In the genomic region with DNA sequence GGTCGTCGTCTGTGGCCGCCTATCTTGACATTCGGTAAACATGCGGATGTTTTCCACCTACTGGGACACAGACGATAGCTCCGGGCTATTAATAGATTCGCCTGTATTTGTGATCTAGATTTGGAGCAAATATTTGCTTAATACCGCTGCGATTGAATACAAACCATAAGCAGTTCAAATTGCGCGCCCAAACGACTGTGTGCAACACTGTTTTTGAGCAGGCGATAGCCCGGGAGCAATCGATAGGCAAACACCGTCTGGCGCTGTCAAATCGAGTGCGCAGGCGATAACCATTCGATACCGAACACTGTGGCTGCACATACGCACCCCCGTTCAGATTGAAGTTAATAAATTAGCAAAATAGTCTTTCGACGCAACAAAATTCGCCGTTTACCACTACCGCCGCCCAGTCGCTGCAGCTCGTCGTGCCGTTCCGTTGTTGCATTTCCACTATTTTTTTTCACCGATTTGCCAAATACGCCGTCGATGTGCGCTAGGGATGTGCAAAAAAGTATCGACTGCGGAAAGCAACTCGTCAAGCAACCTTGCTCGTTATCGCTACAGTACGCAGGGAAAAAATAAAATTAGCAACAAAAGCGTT, we compare ENCODE assay signal across 1 fruit fly cellular context.
TF ChIP-seq lines count a peak whose summit lies in the region.

A gene (plus strand): TSS at position 293 of the 601 bp plus-strand sequence.

TF ChIP-seq in whole organism, embryonic, 481 proteins besides CTCF, POLR2A, EP300 and RAD21 (continued from another document and continues in another):
- TF ChIP-seq Dip2 (GFP tag; IDR thresholded peaks at IDR 0.05; lab: Robert Waterston, UW) (no peak), CkIIα-i1 (GFP tag; IDR thresholded peaks at IDR 0.05; lab: Robert Waterston, UW) (no peak), CG4707 (GFP tag; optimal IDR thresholded peaks at IDR 0.05; lab: Kevin White, UChicago) (no peak), CG13123 (GFP tag; optimal IDR thresholded peaks at IDR 0.05; lab: Kevin White, UChicago) (no peak), pnt (GFP tag; optimal IDR thresholded peaks at IDR 0.05; lab: Kevin White, UChicago) (no peak), ftz-f1 (GFP tag; optimal IDR thresholded peaks at IDR 0.05; lab: Kevin White, UChicago) (peak; percentile 81), CG17912 (GFP tag; optimal IDR thresholded peaks at IDR 0.05; lab: Kevin White, UChicago) (no peak), tin (GFP tag; optimal IDR thresholded peaks at IDR 0.05; lab: Kevin White, UChicago) (peak; percentile 25), run (tag; optimal IDR thresholded peaks at IDR 0.05; lab: Kevin White, UChicago) (no peak), CG10979 (tag; optimal IDR thresholded peaks at IDR 0.05; lab: Kevin White, UChicago) (peak; percentile 2), mld (GFP tag; IDR thresholded peaks at IDR 0.05; lab: Robert Waterston, UW; ENCODE audit: partially characterized antibody) (peak; percentile 95), Hr51 (GFP tag; optimal IDR thresholded peaks at IDR 0.05; lab: Kevin White, UChicago) (peak in 1 of 2 experiments; percentile 51), Bdp1 (GFP tag; optimal IDR thresholded peaks at IDR 0.05; lab: Kevin White, UChicago) (peak; percentile 65), da (GFP tag; optimal IDR thresholded peaks at IDR 0.05; lab: Kevin White, UChicago) (no peak), ewg (GFP tag; optimal IDR thresholded peaks at IDR 0.05; lab: Kevin White, UChicago) (peak; percentile 78), CG14860 (GFP tag; IDR thresholded peaks at IDR 0.05; lab: Robert Waterston, UW; ENCODE audit: partially characterized antibody) (peak; percentile 97), CG13624 (GFP tag; optimal IDR thresholded peaks at IDR 0.05; lab: Kevin White, UChicago) (peak; percentile 86), slou (GFP tag; optimal IDR thresholded peaks at IDR 0.05; lab: Kevin White, UChicago) (no peak), HLH3B (GFP tag; IDR thresholded peaks at IDR 0.05; lab: Robert Waterston, UW) (peak; percentile 43; the same call in 1 of the 2 replicates), Lpt (GFP tag; optimal IDR thresholded peaks at IDR 0.05; lab: Kevin White, UChicago) (no peak), hbn (GFP tag; IDR thresholded peaks at IDR 0.05; lab: Robert Waterston, UW; ENCODE audit: partially characterized antibody) (peak; percentile 93), CG8765 (GFP tag; IDR thresholded peaks at IDR 0.05; lab: Robert Waterston, UW) (0 out of 2 replicates have a peak, but pooled peaks have one; percentile 30), ci (GFP tag; IDR thresholded peaks at IDR 0.05; lab: Robert Waterston, UW) (peak; percentile 75; the same call in 2 of the 3 replicates), bab2 (GFP tag; optimal IDR thresholded peaks at IDR 0.05; lab: Kevin White, UChicago) (peak; percentile 24), CG2678 (tag; optimal IDR thresholded peaks at IDR 0.05; lab: Kevin White, UChicago) (no peak), CG12299 (tag; optimal IDR thresholded peaks at IDR 0.05; lab: Kevin White, UChicago) (no peak), bcd (GFP tag; optimal IDR thresholded peaks at IDR 0.05; lab: Kevin White, UChicago) (peak; percentile 55), pho (GFP tag; optimal IDR thresholded peaks at IDR 0.05; lab: Kevin White, UChicago) (peak; percentile 73), stwl (tag; optimal IDR thresholded peaks at IDR 0.05; lab: Kevin White, UChicago) (peak; percentile 89), NfI (GFP tag; optimal IDR thresholded peaks at IDR 0.05; lab: Kevin White, UChicago) (peak; percentile 46), Ada2b (GFP tag; IDR thresholded peaks at IDR 0.05; lab: Robert Waterston, UW) (no peak), CG31365 (tag; optimal IDR thresholded peaks at IDR 0.05; lab: Kevin White, UChicago) (no peak), sna (GFP tag; IDR thresholded peaks at IDR 0.05; lab: Robert Waterston, UW; ENCODE audit: partially characterized antibody) (peak; percentile 92), dmrt11E (tag; optimal IDR thresholded peaks at IDR 0.05; lab: Kevin White, UChicago) (peak; percentile 16), Opbp (GFP tag; IDR thresholded peaks at IDR 0.05; lab: Robert Waterston, UW; ENCODE audit: partially characterized antibody) (peak; percentile 95), CG6175 (GFP tag; IDR thresholded peaks at IDR 0.05; lab: Robert Waterston, UW) (0 out of 3 replicates have a peak, but pooled peaks have one; percentile 16), Hmr (GFP tag; optimal IDR thresholded peaks at IDR 0.05; lab: Kevin White, UChicago) (peak; percentile 59), CG15011 (GFP tag; optimal IDR thresholded peaks at IDR 0.05; lab: Kevin White, UChicago) (no peak), tna (GFP tag; IDR thresholded peaks at IDR 0.05; lab: Robert Waterston, UW; ENCODE audit: partially characterized antibody) (peak; percentile 95), dpn (GFP tag; optimal IDR thresholded peaks at IDR 0.05; lab: Kevin White, UChicago) (peak; percentile 56 to 61), Myb (GFP tag; optimal IDR thresholded peaks at IDR 0.05; lab: Kevin White, UChicago) (peak; percentile 40), sim (GFP tag; IDR thresholded peaks at IDR 0.05; lab: Robert Waterston, UW) (no peak), CG34376 (GFP tag; optimal IDR thresholded peaks at IDR 0.05; lab: Kevin White, UChicago) (no peak), CG18619 (GFP tag; optimal IDR thresholded peaks at IDR 0.05; lab: Kevin White, UChicago) (peak; percentile 40), CG16813 (GFP tag; IDR thresholded peaks at IDR 0.05; lab: Robert Waterston, UW; ENCODE audit: partially characterized antibody) (peak; percentile 97), cg (GFP tag; optimal IDR thresholded peaks at IDR 0.05; lab: Kevin White, UChicago) (no peak), CG10431 (GFP tag; optimal IDR thresholded peaks at IDR 0.05; lab: Kevin White, UChicago) (no peak), ash1 (GFP tag; optimal IDR thresholded peaks at IDR 0.05; lab: Kevin White, UChicago) (no peak), CG2202 (tag; optimal IDR thresholded peaks at IDR 0.05; lab: Kevin White, UChicago) (peak; percentile 24), cato (GFP tag; optimal IDR thresholded peaks at IDR 0.05; lab: Kevin White, UChicago; ENCODE audit: borderline replicate concordance) (no peak), vnd (GFP tag; IDR thresholded peaks at IDR 0.05; lab: Robert Waterston, UW; ENCODE audit: partially characterized antibody) (peak; percentile 96), CG3847 (GFP tag; IDR thresholded peaks at IDR 0.05; lab: Robert Waterston, UW) (peak; percentile 66), nerfin-1 (tag; optimal IDR thresholded peaks at IDR 0.05; lab: Kevin White, UChicago) (peak; percentile 7), Sry-δ (GFP tag; optimal IDR thresholded peaks at IDR 0.05; lab: Kevin White, UChicago) (peak; percentile 97), grau (tag; optimal IDR thresholded peaks at IDR 0.05; lab: Kevin White, UChicago) (peak; percentile 15), nmo (GFP tag; optimal IDR thresholded peaks at IDR 0.05; lab: Kevin White, UChicago) (peak; percentile 69), CG10267 (tag; optimal IDR thresholded peaks at IDR 0.05; lab: Kevin White, UChicago) (peak; percentile 96), unpg (GFP tag; optimal IDR thresholded peaks at IDR 0.05; lab: Kevin White, UChicago) (no peak), CrebB (tag; optimal IDR thresholded peaks at IDR 0.05; lab: Kevin White, UChicago) (peak; percentile 30), Awh (GFP tag; IDR thresholded peaks at IDR 0.05; lab: Robert Waterston, UW) (no peak), Vsx1 (GFP tag; optimal IDR thresholded peaks at IDR 0.05; lab: Kevin White, UChicago) (no peak), CG42726 (GFP tag; IDR thresholded peaks at IDR 0.05; lab: Robert Waterston, UW; ENCODE audit: partially characterized antibody) (peak; percentile 82), CG12942 (GFP tag; optimal IDR thresholded peaks at IDR 0.05; lab: Kevin White, UChicago) (peak; percentile 19), chinmo (GFP tag; IDR thresholded peaks at IDR 0.05; lab: Robert Waterston, UW; ENCODE audit: partially characterized antibody) (peak; percentile 95), CG2889 (GFP tag; IDR thresholded peaks at IDR 0.05; lab: Robert Waterston, UW) (no peak), CG8478 (optimal IDR thresholded peaks at IDR 0.05; lab: Kevin White, UChicago) (peak; percentile 52), cwo (GFP tag; optimal IDR thresholded peaks at IDR 0.05; lab: Kevin White, UChicago) (no peak), pum (GFP tag; optimal IDR thresholded peaks at IDR 0.05; lab: Kevin White, UChicago) (peak; percentile 19), CG3407 (GFP tag; optimal IDR thresholded peaks at IDR 0.05; lab: Kevin White, UChicago) (peak; percentile 8), CHES-1-like (GFP tag; optimal IDR thresholded peaks at IDR 0.05; lab: Kevin White, UChicago) (peak; percentile 68), gt (GFP tag; IDR thresholded peaks at IDR 0.05; lab: Robert Waterston, UW) (no peak), pb (GFP tag; optimal IDR thresholded peaks at IDR 0.05; lab: Kevin White, UChicago) (peak; percentile 54), CG11247 (GFP tag; IDR thresholded peaks at IDR 0.05; lab: Robert Waterston, UW) (0 out of 2 replicates have a peak, but pooled peaks have one; percentile 14), CG3065 (GFP tag; optimal IDR thresholded peaks at IDR 0.05; lab: Kevin White, UChicago) (peak; percentile 11), gfzf (GFP tag; optimal IDR thresholded peaks at IDR 0.05; lab: Kevin White, UChicago) (peak; percentile 21), onecut (GFP tag; IDR thresholded peaks at IDR 0.05; lab: Robert Waterston, UW) (peak; percentile 14; the same call in 1 of the 2 replicates), CG12769 (tag; optimal IDR thresholded peaks at IDR 0.05; lab: Kevin White, UChicago) (no peak), CoRest (tag; optimal IDR thresholded peaks at IDR 0.05; lab: Kevin White, UChicago) (peak; percentile 56), chm (GFP tag; IDR thresholded peaks at IDR 0.05; lab: Robert Waterston, UW) (no peak), CG18476 (GFP tag; optimal IDR thresholded peaks at IDR 0.05; lab: Kevin White, UChicago) (peak; percentile 19), CG8089 (GFP tag; optimal IDR thresholded peaks at IDR 0.05; lab: Kevin White, UChicago) (no peak), CG15073 (GFP tag; optimal IDR thresholded peaks at IDR 0.05; lab: Kevin White, UChicago) (no peak), danr (GFP tag; IDR thresholded peaks at IDR 0.05; lab: Robert Waterston, UW) (no peak), Bteb2 (GFP tag; optimal IDR thresholded peaks at IDR 0.05; lab: Kevin White, UChicago) (peak; percentile 24), fru (optimal IDR thresholded peaks at IDR 0.05; lab: Kevin White, UChicago) (no peak), Doc3 (GFP tag; IDR thresholded peaks at IDR 0.05; lab: Robert Waterston, UW; ENCODE audit: partially characterized antibody) (peak; percentile 83), Xbp1 (GFP tag; optimal IDR thresholded peaks at IDR 0.05; lab: Kevin White, UChicago) (peak; percentile 7), nau (GFP tag; optimal IDR thresholded peaks at IDR 0.05; lab: Kevin White, UChicago) (no peak), dm (GFP tag; optimal IDR thresholded peaks at IDR 0.05; lab: Kevin White, UChicago) (peak; percentile 70), CG1024 (GFP tag; IDR thresholded peaks at IDR 0.05; lab: Robert Waterston, UW) (no peak), CG12391 (tag; optimal IDR thresholded peaks at IDR 0.05; lab: Kevin White, UChicago) (peak; percentile 34), z (GFP tag; IDR thresholded peaks at IDR 0.05; lab: Robert Waterston, UW) (no peak), Six4 (GFP tag; optimal IDR thresholded peaks at IDR 0.05; lab: Kevin White, UChicago) (no peak), CG10959 (GFP tag; IDR thresholded peaks at IDR 0.05; lab: Robert Waterston, UW) (no peak), pzg (GFP tag; optimal IDR thresholded peaks at IDR 0.05; lab: Kevin White, UChicago) (peak; percentile 90), ro (GFP tag; IDR thresholded peaks at IDR 0.05; lab: Robert Waterston, UW) (no peak), Sox100B (GFP tag; optimal IDR thresholded peaks at IDR 0.05; lab: Kevin White, UChicago) (no peak), tx (GFP tag; optimal IDR thresholded peaks at IDR 0.05; lab: Kevin White, UChicago) (peak; percentile 17), mirr (GFP tag; optimal IDR thresholded peaks at IDR 0.05; lab: Kevin White, UChicago) (peak; percentile 22), pita (GFP tag; optimal IDR thresholded peaks at IDR 0.05; lab: Kevin White, UChicago) (no peak), lilli (GFP tag; optimal IDR thresholded peaks at IDR 0.05; lab: Kevin White, UChicago) (peak; percentile 50), slp2 (GFP tag; optimal IDR thresholded peaks at IDR 0.05; lab: Kevin White, UChicago) (peak; percentile 5), Lhr (GFP tag; optimal IDR thresholded peaks at IDR 0.05; lab: Kevin White, UChicago) (peak; percentile 49), CG9817 (tag; optimal IDR thresholded peaks at IDR 0.05; lab: Kevin White, UChicago) (peak; percentile 28), Atf3 (GFP tag; optimal IDR thresholded peaks at IDR 0.05; lab: Kevin White, UChicago) (no peak), Rfx (GFP tag; IDR thresholded peaks at IDR 0.05; lab: Robert Waterston, UW) (peak; percentile 65; the same call in 1 of the 2 replicates), tll (GFP tag; optimal IDR thresholded peaks at IDR 0.05; lab: Kevin White, UChicago) (no peak), Hand (GFP tag; optimal IDR thresholded peaks at IDR 0.05; lab: Kevin White, UChicago) (no peak), Dek (tag; optimal IDR thresholded peaks at IDR 0.05; lab: Kevin White, UChicago) (no peak), gcm (GFP tag; optimal IDR thresholded peaks at IDR 0.05; lab: Kevin White, UChicago) (no peak), CG3281 (GFP tag; optimal IDR thresholded peaks at IDR 0.05; lab: Kevin White, UChicago) (no peak), nerfin-2 (GFP tag; IDR thresholded peaks at IDR 0.05; lab: Robert Waterston, UW; ENCODE audit: partially characterized antibody) (peak; percentile 88), inv (GFP tag; IDR thresholded peaks at IDR 0.05; lab: Robert Waterston, UW; ENCODE audit: partially characterized antibody) (peak; percentile 95), Meics (GFP tag; optimal IDR thresholded peaks at IDR 0.05; lab: Kevin White, UChicago) (peak; percentile 15), ab (GFP tag; optimal IDR thresholded peaks at IDR 0.05; lab: Kevin White, UChicago) (no peak), Pdp1 (GFP tag; optimal IDR thresholded peaks at IDR 0.05; lab: Kevin White, UChicago) (peak in 1 of 2 experiments; percentile 31), CG15601 (tag; optimal IDR thresholded peaks at IDR 0.05; lab: Kevin White, UChicago) (peak; percentile 51), twi (tag; optimal IDR thresholded peaks at IDR 0.05; lab: Kevin White, UChicago) (no peak), ken (GFP tag; IDR thresholded peaks at IDR 0.05; lab: Robert Waterston, UW) (no peak), Taf1 (GFP tag; IDR thresholded peaks at IDR 0.05; lab: Robert Waterston, UW) (no peak), fd102C (GFP tag; optimal IDR thresholded peaks at IDR 0.05; lab: Kevin White, UChicago) (no peak), CG10147 (GFP tag; optimal IDR thresholded peaks at IDR 0.05; lab: Kevin White, UChicago) (no peak), en (GFP tag; optimal IDR thresholded peaks at IDR 0.05; lab: Kevin White, UChicago) (no peak)
